Comparison of ENCODE assay signal across 1 worm cellular context in genomic region chrIII:8865294-8865766, ce11.
TF ChIP-seq lines count a peak whose summit lies in the region.

No protein-coding gene starts in this region.

TF ChIP-seq in whole organism, L4 larva, 104 proteins besides CTCF, POLR2A, EP300 and RAD21 (continued from another document):
- TF ChIP-seq ztf-7 (tag; optimal IDR thresholded peaks at IDR 0.05; lab: Kevin White, UChicago) (no peak), dmd-8 (GFP tag; IDR thresholded peaks at IDR 0.05; lab: Robert Waterston, UW) (peak; percentile 75; the same call in 1 of the 2 replicates), ceh-82 (tag; optimal IDR thresholded peaks at IDR 0.05; lab: Kevin White, UChicago) (no peak), nhr-42 (GFP tag; IDR thresholded peaks at IDR 0.05; lab: Robert Waterston, UW) (peak; percentile 81), F44E2.7 (GFP tag; IDR thresholded peaks at IDR 0.05; lab: Robert Waterston, UW) (0 out of 2 replicates have a peak, but pooled peaks have one; percentile 45), madf-5 (GFP tag; IDR thresholded peaks at IDR 0.05; lab: Robert Waterston, UW) (peak in 1 of 2 experiments; percentile 88; a peak in 1 of 4 replicates), pqm-1 (tag; optimal IDR thresholded peaks at IDR 0.05; lab: Kevin White, UChicago) (peak; percentile 78), ceh-20 (GFP tag; IDR thresholded peaks at IDR 0.05; lab: Robert Waterston, UW) (peak; percentile 80; the same call in 1 of the 2 replicates), aly-2 (tag; optimal IDR thresholded peaks at IDR 0.05; lab: Kevin White, UChicago) (no peak), php-3 (GFP tag; IDR thresholded peaks at IDR 0.05; lab: Robert Waterston, UW) (peak; percentile 68), lin-13 (GFP tag; optimal IDR thresholded peaks at IDR 0.05; lab: Kevin White, UChicago) (peak; percentile 75), Y48G9A.11 (GFP tag; IDR thresholded peaks at IDR 0.05; lab: Robert Waterston, UW) (peak; percentile 48; the same call in 1 of the 2 replicates), tra-1 (GFP tag; IDR thresholded peaks at IDR 0.05; lab: Robert Waterston, UW) (peak; percentile 82), spr-3 (GFP tag; optimal IDR thresholded peaks at IDR 0.05; lab: Kevin White, UChicago) (peak; percentile 4), nhr-10 (tag; optimal IDR thresholded peaks at IDR 0.05; lab: Kevin White, UChicago) (peak; percentile 52), dve-1 (tag; optimal IDR thresholded peaks at IDR 0.05; lab: Kevin White, UChicago; ENCODE audit: insufficient read depth) (peak; percentile 73), snpc-4 (tag; optimal IDR thresholded peaks at IDR 0.05; lab: Kevin White, UChicago) (no peak), zip-11 (GFP tag; IDR thresholded peaks at IDR 0.05; lab: Robert Waterston, UW) (peak; percentile 71; the same call in 1 of the 2 replicates), lin-38 (GFP tag; IDR thresholded peaks at IDR 0.05; lab: Robert Waterston, UW) (peak; percentile 74)
